Worm (Caenorhabditis elegans): ENCODE results near the gene swt-3.

ce11 chrIV:10812099-10812498, 31.6 kb upstream of the swt-3 start, which contains the start of gene miz-1:
- TF ChIP-seq ces-1 (GFP tag; optimal IDR thresholded peaks at IDR 0.05) (no peak), unc-62 (GFP tag; optimal IDR thresholded peaks at IDR 0.05 in 1 of 2) (no peak), unc-62 (tag; optimal IDR thresholded peaks at IDR 0.05) (no peak), ZK546.5 (tag; optimal IDR thresholded peaks at IDR 0.05) (no peak), zfp-2 (tag; optimal IDR thresholded peaks at IDR 0.05) (no peak), lim-7 (GFP tag; IDR thresholded peaks at IDR 0.05) (no peak), nhr-237 (tag; optimal IDR thresholded peaks at IDR 0.05) (no peak), skn-1 (tag; optimal IDR thresholded peaks at IDR 0.05) (no peak), T20F7.1 (GFP tag; optimal IDR thresholded peaks at IDR 0.05) (no peak), unc-130 (GFP tag; optimal IDR thresholded peaks at IDR 0.05) (no peak), zip-2 (tag; optimal IDR thresholded peaks at IDR 0.05) (no peak), pha-4 (GFP tag; IDR thresholded peaks at IDR 0.05) (no peak), pha-4 (tag; optimal IDR thresholded peaks at IDR 0.05) (no peak)

All from whole organism, L4 larva.